Worm (Caenorhabditis elegans) whole organism, midembryonic: ENCODE results near the gene atl-1.

ENCODE experiments used
- T22C8.4 ChIP-seq: fragments of 200-800 bp; sonication (Bioruptor generic); IDR thresholded peaks from 2 replicates; pipeline ENCODE4 v1.3.6; 2022; ENCODE audit warnings: missing genetic modification characterization, missing compliant biosample characterization
- cog-1 ChIP-seq: sonication (generic microtip); optimal IDR thresholded peaks from 2 replicates; lab custom pipeline; 2016; ENCODE audit warnings: missing genetic modification characterization, missing compliant biosample characterization
- flt-1 ChIP-seq: fragments of 200-800 bp; sonication (Bioruptor generic); IDR thresholded peaks from 2 replicates; pipeline ENCODE4 v1.3.6; 2022; ENCODE audit warnings: missing genetic modification characterization, missing compliant biosample characterization
- klf-2 ChIP-seq: fragments of 200-800 bp; sonication (Bioruptor generic); conservative IDR thresholded peaks from 2 replicates; pipeline ENCODE4 v1.3.6; 2022; ENCODE audit warnings: missing genetic modification reagents, missing genetic modification characterization, missing compliant biosample characterization
- med-1 ChIP-seq: sonication (generic microtip); optimal IDR thresholded peaks from 2 replicates; lab custom pipeline; 2017; ENCODE audit warnings: missing genetic modification characterization, mild to moderate bottlenecking, missing compliant biosample characterization, antibody characterized with exemption, missing genetic modification reagents; ENCODE audit not compliant: insufficient read depth
- ref-1 ChIP-seq: fragments of 200-800 bp; sonication (Bioruptor generic); conservative IDR thresholded peaks from 2 replicates; pipeline ENCODE4 v1.3.6; 2022; ENCODE audit warnings: missing genetic modification reagents, missing genetic modification characterization, missing compliant biosample characterization
- tab-1 ChIP-seq: fragments of 200-800 bp; sonication (Bioruptor generic); IDR thresholded peaks from 2 replicates; pipeline ENCODE4 v1.3.6; 2022; ENCODE audit warnings: missing genetic modification characterization, missing compliant biosample characterization
- ztf-23 ChIP-seq: fragments of 200-800 bp; sonication (Bioruptor generic); IDR thresholded peaks from 2 replicates; pipeline ENCODE4 v1.3.6; 2022; ENCODE audit warnings: missing genetic modification reagents, missing genetic modification characterization, missing compliant biosample characterization
- ztf-29 ChIP-seq: fragments of 200-800 bp; sonication (Bioruptor generic); IDR thresholded peaks from 2 replicates; pipeline ENCODE4 v1.3.6; 2022; ENCODE audit warnings: missing genetic modification reagents, missing genetic modification characterization, missing compliant biosample characterization

atl-1 gene

ce11 chrV:9622338-9622737, 23.1 kb downstream of the atl-1 start:
- 0 out of 2 replicates have a peak, but pooled peaks have one; percentile 30 for TF ChIP-seq ztf-23 (GFP tag; lab: Robert Waterston, UW)

ce11 chrV:9621437-9621836, 24.0 kb downstream of the atl-1 start:
- no peak for TF ChIP-seq T22C8.4 (GFP tag; lab: Robert Waterston, UW)
- TF ChIP-seq klf-2, result no peak

ce11 chrV:9620417-9620816, 25.0 kb downstream of the atl-1 start:
- TF ChIP-seq flt-1, result 0 out of 2 replicates have a peak, but pooled peaks have one; percentile 35
- TF ChIP-seq cog-1 (tag; lab: Kevin White, UChicago), result no peak
- no peak for TF ChIP-seq tab-1
- TF ChIP-seq med-1 (GFP tag; lab: Kevin White, UChicago), result no peak

ce11 chrV:9619850-9620249, 25.5 kb downstream of the atl-1 start, which contains the start of gene idpc-6:
TSS of gene idpc-6 (plus strand) at chrV:9620150.
- TF ChIP-seq ztf-29 (GFP tag; lab: Robert Waterston, UW) (no peak), cog-1 (tag; lab: Kevin White, UChicago) (no peak), ref-1 (GFP tag; lab: Robert Waterston, UW) (no peak), klf-2 (no peak), med-1 (GFP tag; lab: Kevin White, UChicago) (no peak), flt-1 (no peak), T22C8.4 (GFP tag; lab: Robert Waterston, UW) (no peak), ztf-23 (GFP tag; lab: Robert Waterston, UW) (no peak), tab-1 (no peak)

- TF ChIP-seq tab-1, result no peak
- no peak for TF ChIP-seq ztf-29 (GFP tag; lab: Robert Waterston, UW)
- TF ChIP-seq med-1 (GFP tag; lab: Kevin White, UChicago), result no peak
- TF ChIP-seq flt-1, result no peak
Measured at ce11 chrV:9618919-9619318, 26.5 kb downstream of the atl-1 start, which contains the start of gene idpc-7. TSS of gene idpc-7 (minus strand) at chrV:9619019.

ce11 chrV:9618420-9618819, 27.0 kb downstream of the atl-1 start:
- TF ChIP-seq T22C8.4 (GFP tag; lab: Robert Waterston, UW) (0 out of 2 replicates have a peak, but pooled peaks have one; percentile 18), flt-1 (no peak)

- TF ChIP-seq T22C8.4 (GFP tag; lab: Robert Waterston, UW), result no peak
- no peak for TF ChIP-seq ztf-29 (GFP tag; lab: Robert Waterston, UW)
- TF ChIP-seq cog-1 (tag; lab: Kevin White, UChicago), result no peak
- TF ChIP-seq ztf-23 (GFP tag; lab: Robert Waterston, UW), result no peak
- TF ChIP-seq klf-2, result no peak
- TF ChIP-seq tab-1, result no peak
- no peak for TF ChIP-seq flt-1
- TF ChIP-seq ref-1 (GFP tag; lab: Robert Waterston, UW), result no peak
- TF ChIP-seq med-1 (GFP tag; lab: Kevin White, UChicago), result no peak
Measured at ce11 chrV:9616687-9617086, 28.7 kb downstream of the atl-1 start.

- no peak for TF ChIP-seq ztf-23 (GFP tag; lab: Robert Waterston, UW)
- no peak for TF ChIP-seq tab-1
- TF ChIP-seq cog-1 (tag; lab: Kevin White, UChicago), result no peak
- no peak for TF ChIP-seq T22C8.4 (GFP tag; lab: Robert Waterston, UW)
- no peak for TF ChIP-seq klf-2
- no peak for TF ChIP-seq flt-1
- no peak for TF ChIP-seq med-1 (GFP tag; lab: Kevin White, UChicago)
- no peak for TF ChIP-seq ref-1 (GFP tag; lab: Robert Waterston, UW)
- TF ChIP-seq ztf-29 (GFP tag; lab: Robert Waterston, UW), result no peak
Measured at ce11 chrV:9616130-9616529, 29.3 kb downstream of the atl-1 start.

- TF ChIP-seq tab-1 (no peak), flt-1 (no peak)
Measured at ce11 chrV:9615725-9616124, 29.7 kb downstream of the atl-1 start, which contains the start of gene pqn-63. TSS of gene pqn-63 (plus strand) at chrV:9616031.

ce11 chrV:9609217-9609616, 36.2 kb downstream of the atl-1 start:
- TF ChIP-seq med-1 (GFP tag; lab: Kevin White, UChicago) (no peak), tab-1 (no peak), ref-1 (GFP tag; lab: Robert Waterston, UW) (no peak), klf-2 (no peak), cog-1 (tag; lab: Kevin White, UChicago) (no peak), T22C8.4 (GFP tag; lab: Robert Waterston, UW) (no peak), flt-1 (no peak), ztf-23 (GFP tag; lab: Robert Waterston, UW) (no peak), ztf-29 (GFP tag; lab: Robert Waterston, UW) (no peak)

- TF ChIP-seq ztf-23 (GFP tag; lab: Robert Waterston, UW) (no peak), tab-1 (no peak), flt-1 (no peak), med-1 (GFP tag; lab: Kevin White, UChicago) (no peak), klf-2 (no peak), ref-1 (GFP tag; lab: Robert Waterston, UW) (no peak), cog-1 (tag; lab: Kevin White, UChicago) (no peak), T22C8.4 (GFP tag; lab: Robert Waterston, UW) (no peak), ztf-29 (GFP tag; lab: Robert Waterston, UW) (no peak)
Measured at ce11 chrV:9608256-9608655, 37.1 kb downstream of the atl-1 start, which contains the start of gene dop-2. TSS of gene dop-2 (plus strand) at chrV:9608556.
